Fruit fly (Drosophila melanogaster) whole organism, embryonic: ENCODE results near the gene clumsy.

Experiments used
- CG9817 ChIP-seq: fragments of 200-800 bp; sonication (Bioruptor generic); optimal IDR thresholded peaks from 2 replicates; lab custom pipeline; 2018; ENCODE audit warnings: missing biosample characterization, mild to moderate bottlenecking, missing genetic modification characterization, moderate library complexity
- E2f1 ChIP-seq: fragments of 200-800 bp; sonication (Bioruptor generic); IDR thresholded peaks from 2 replicates; pipeline ENCODE4 v1.3.6; 2022; ENCODE audit warnings: missing biosample characterization, missing genetic modification characterization
- Opbp ChIP-seq: fragments of 200-800 bp; sonication (Bioruptor generic); IDR thresholded peaks from 3 replicates; pipeline ENCODE4 v1.3.6; 2022; ENCODE audit warnings: missing biosample characterization, missing genetic modification characterization; ENCODE audit not compliant: partially characterized antibody
- kah ChIP-seq: fragments of 200-800 bp; sonication (Bioruptor generic); optimal IDR thresholded peaks from 2 replicates; lab custom pipeline; 2018; ENCODE audit warnings: missing biosample characterization, mild to moderate bottlenecking, missing genetic modification characterization
- kay ChIP-seq: fragments of 200-800 bp; sonication (Bioruptor generic); optimal IDR thresholded peaks from 2 replicates; lab custom pipeline; 2016; ENCODE audit warnings: missing biosample characterization, missing genetic modification characterization

DNA sequence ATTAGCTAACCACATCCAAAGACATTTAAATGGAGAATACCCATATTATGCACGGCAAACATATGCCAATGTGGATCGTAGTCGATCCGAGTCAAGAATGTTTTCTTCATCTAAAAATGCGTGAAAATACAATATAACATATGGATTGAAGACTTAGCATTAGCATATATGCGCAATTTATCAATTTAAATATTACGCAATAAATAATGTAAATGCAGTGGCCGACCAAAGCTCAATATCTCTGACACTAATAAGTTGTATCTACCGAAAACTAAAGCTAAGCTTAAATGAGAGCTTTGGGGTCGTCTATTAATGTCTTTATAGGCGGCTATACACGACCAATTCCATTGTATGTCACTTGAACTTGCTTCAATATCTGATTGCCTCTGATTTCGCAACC lies 29.2 kb downstream of the clumsy start:
- no peak for TF ChIP-seq Opbp
- no peak for TF ChIP-seq CG9817 (tag; lab: Kevin White, UChicago)
- no peak for TF ChIP-seq kay (GFP tag; lab: Kevin White, UChicago)
- no peak for TF ChIP-seq kah (GFP tag; lab: Kevin White, UChicago)
- no peak for TF ChIP-seq E2f1 (GFP tag; lab: Robert Waterston, UW)
